Fruit fly (Drosophila melanogaster) whole organism, embryonic: ENCODE data around the gene Gnmt.

ENCODE experiments used
- Ada2b ChIP-seq: fragments of 200-800 bp; sonication (Bioruptor generic); IDR thresholded peaks from 2 replicates; pipeline ENCODE4 v1.3.6; 2022; ENCODE audit warnings: missing biosample characterization, missing genetic modification characterization
- BtbVII ChIP-seq: fragments of 200-800 bp; sonication (Bioruptor generic); optimal IDR thresholded peaks from 3 replicates; lab custom pipeline; 2017; ENCODE audit warnings: missing biosample characterization, mild to moderate bottlenecking, missing genetic modification characterization
- CG10267 ChIP-seq: fragments of 200-800 bp; sonication (Bioruptor generic); optimal IDR thresholded peaks from 2 replicates; lab custom pipeline; 2018; ENCODE audit warnings: missing biosample characterization, mild to moderate bottlenecking, missing genetic modification characterization, moderate library complexity
- CG11695 ChIP-seq: fragments of 200-800 bp; sonication (Bioruptor generic); IDR thresholded peaks from 3 replicates; pipeline ENCODE4 v1.3.6; 2022; ENCODE audit warnings: missing biosample characterization, missing genetic modification characterization
- CG11723 ChIP-seq: fragments of 200-800 bp; sonication (Bioruptor generic); optimal IDR thresholded peaks from 2 replicates; lab custom pipeline; 2017; ENCODE audit warnings: missing biosample characterization, mild to moderate bottlenecking, missing genetic modification characterization
- CG12104 ChIP-seq: fragments of 200-800 bp; sonication (Bioruptor generic); optimal IDR thresholded peaks from 3 replicates; lab custom pipeline; 2016; ENCODE audit warnings: missing biosample characterization, missing genetic modification characterization
- CG12659 ChIP-seq: fragments of 200-800 bp; sonication (Bioruptor generic); optimal IDR thresholded peaks from 3 replicates; lab custom pipeline; 2017; ENCODE audit warnings: mild to moderate bottlenecking, missing biosample characterization, missing genetic modification reagents, missing genetic modification characterization
- CG12744 ChIP-seq: fragments of 200-800 bp; sonication (Bioruptor generic); optimal IDR thresholded peaks from 2 replicates; lab custom pipeline; 2016; ENCODE audit warnings: missing biosample characterization, missing genetic modification characterization
- CG14014 ChIP-seq: fragments of 200-800 bp; sonication (Bioruptor generic); IDR thresholded peaks from 2 replicates; pipeline ENCODE4 v1.3.6; 2022; ENCODE audit warnings: missing biosample characterization, missing genetic modification characterization
- CG15073 ChIP-seq: fragments of 200-800 bp; sonication (Bioruptor generic); optimal IDR thresholded peaks from 2 replicates; lab custom pipeline; 2016; ENCODE audit warnings: missing biosample characterization, missing genetic modification characterization
- CG15601 ChIP-seq: fragments of 200-800 bp; sonication (Bioruptor generic); optimal IDR thresholded peaks from 3 replicates; lab custom pipeline; 2019; ENCODE audit warnings: missing biosample characterization, mild to moderate bottlenecking, missing genetic modification characterization, moderate library complexity
- CG17359 ChIP-seq: fragments of 200-800 bp; sonication (Bioruptor generic); optimal IDR thresholded peaks from 3 replicates; lab custom pipeline; 2018; ENCODE audit warnings: missing biosample characterization, mild to moderate bottlenecking, missing genetic modification characterization, moderate library complexity
- CG18011 ChIP-seq: fragments of 200-800 bp; sonication (Bioruptor generic); optimal IDR thresholded peaks from 2 replicates; lab custom pipeline; 2017; ENCODE audit warnings: missing biosample characterization, missing genetic modification characterization, mild to moderate bottlenecking, moderate library complexity, missing genotype
- CG18262 ChIP-seq: fragments of 200-800 bp; optimal IDR thresholded peaks from 3 replicates; lab custom pipeline; 2019; ENCODE audit warnings: missing biosample characterization, mild to moderate bottlenecking, missing genetic modification characterization, moderate library complexity
- CG30020 ChIP-seq: fragments of 200-800 bp; optimal IDR thresholded peaks from 2 replicates; lab custom pipeline; 2019; ENCODE audit warnings: missing biosample characterization, mild to moderate bottlenecking, missing genetic modification characterization, moderate library complexity
- CG32772 ChIP-seq: fragments of 200-800 bp; sonication (Bioruptor generic); IDR thresholded peaks from 2 replicates; pipeline ENCODE4 v1.3.6; 2022; ENCODE audit warnings: missing biosample characterization, missing genetic modification characterization
- CG3281 ChIP-seq: fragments of 200-800 bp; sonication (Bioruptor generic); optimal IDR thresholded peaks from 3 replicates; lab custom pipeline; 2017; ENCODE audit warnings: missing biosample characterization, mild to moderate bottlenecking, missing genetic modification characterization
- CG4617 ChIP-seq: fragments of 200-800 bp; sonication (Bioruptor generic); optimal IDR thresholded peaks from 3 replicates; lab custom pipeline; 2016; ENCODE audit warnings: missing biosample characterization, missing genetic modification characterization, borderline replicate concordance
- CG4707 ChIP-seq: fragments of 200-800 bp; sonication (Bioruptor generic); optimal IDR thresholded peaks from 2 replicates; lab custom pipeline; 2018; ENCODE audit warnings: missing biosample characterization, mild to moderate bottlenecking, missing genetic modification characterization, moderate library complexity
- CG6175 ChIP-seq: fragments of 200-800 bp; sonication (Bioruptor generic); IDR thresholded peaks from 3 replicates; pipeline ENCODE4 v1.3.6; 2022; ENCODE audit warnings: missing biosample characterization, missing genetic modification characterization
- CG6272 ChIP-seq: fragments of 200-800 bp; sonication (Bioruptor generic); IDR thresholded peaks from 2 replicates; pipeline ENCODE4 v1.3.6; 2022; ENCODE audit warnings: missing biosample characterization, missing genetic modification characterization
- CG6813 ChIP-seq: fragments of 200-800 bp; sonication (Bioruptor generic); optimal IDR thresholded peaks from 2 replicates; lab custom pipeline; 2017; ENCODE audit warnings: missing biosample characterization, missing genetic modification characterization, mild to moderate bottlenecking, moderate library complexity, missing genetic modification reagents
- CG7786 ChIP-seq: fragments of 200-800 bp; sonication (Bioruptor generic); optimal IDR thresholded peaks from 2 replicates; lab custom pipeline; 2016; ENCODE audit warnings: missing biosample characterization, missing genetic modification characterization
- CG9437 ChIP-seq: fragments of 200-800 bp; sonication (Bioruptor generic); optimal IDR thresholded peaks from 2 replicates; lab custom pipeline; 2018; ENCODE audit warnings: missing biosample characterization, mild to moderate bottlenecking, missing genetic modification characterization
- CG9609 ChIP-seq: fragments of 200-800 bp; sonication (Bioruptor generic); optimal IDR thresholded peaks from 3 replicates; lab custom pipeline; 2016; ENCODE audit warnings: missing biosample characterization, missing genetic modification characterization
- CkIIα-i1 ChIP-seq: fragments of 200-800 bp; sonication (Bioruptor generic); IDR thresholded peaks from 2 replicates; pipeline ENCODE4 v1.3.6; 2022; ENCODE audit warnings: missing biosample characterization, missing genetic modification characterization
- D19A ChIP-seq: fragments of 200-800 bp; optimal IDR thresholded peaks from 3 replicates; lab custom pipeline; 2019; ENCODE audit warnings: missing biosample characterization, mild to moderate bottlenecking, missing genetic modification characterization, moderate library complexity
- Ets97D ChIP-seq: fragments of 200-800 bp; sonication (Bioruptor generic); optimal IDR thresholded peaks from 3 replicates; lab custom pipeline; 2016; ENCODE audit warnings: missing biosample characterization, missing genetic modification characterization
- Mrtf ChIP-seq: fragments of 200-800 bp; sonication (Bioruptor generic); IDR thresholded peaks from 3 replicates; pipeline ENCODE4 v1.3.6; 2022; ENCODE audit warnings: missing biosample characterization, missing genetic modification characterization
- NC2β ChIP-seq: fragments of 200-800 bp; sonication (Bioruptor generic); optimal IDR thresholded peaks from 2 replicates; lab custom pipeline; 2016; ENCODE audit warnings: missing biosample characterization, missing genetic modification characterization
- Ptx1 ChIP-seq: fragments of 200-800 bp; sonication (Bioruptor generic); IDR thresholded peaks from 2 replicates; pipeline ENCODE4 v1.3.6; 2022; ENCODE audit warnings: missing biosample characterization, missing genetic modification characterization
- Rfx ChIP-seq: fragments of 200-800 bp; sonication (Bioruptor generic); IDR thresholded peaks from 2 replicates; pipeline ENCODE4 v1.3.6; 2022; ENCODE audit warnings: missing biosample characterization, missing genetic modification characterization
- Sox102F ChIP-seq: fragments of 200-800 bp; sonication (Bioruptor generic); optimal IDR thresholded peaks from 2 replicates; lab custom pipeline; 2018; ENCODE audit warnings: missing biosample characterization, mild to moderate bottlenecking, missing genetic modification characterization, moderate library complexity
- YL-1 ChIP-seq: fragments of 200-800 bp; sonication (Bioruptor generic); optimal IDR thresholded peaks from 3 replicates; lab custom pipeline; 2017; ENCODE audit warnings: missing biosample characterization, mild to moderate bottlenecking, missing genetic modification characterization
- az2 ChIP-seq: fragments of 200-800 bp; sonication (Bioruptor generic); optimal IDR thresholded peaks from 3 replicates; lab custom pipeline; 2016; ENCODE audit warnings: missing biosample characterization, missing genetic modification characterization
- btn ChIP-seq: fragments of 200-800 bp; sonication (Bioruptor generic); optimal IDR thresholded peaks from 2 replicates; lab custom pipeline; 2016; ENCODE audit warnings: missing biosample characterization, missing genetic modification characterization
- dan ChIP-seq: fragments of 200-800 bp; sonication (Bioruptor generic); IDR thresholded peaks from 2 replicates; pipeline ENCODE4 v1.3.6; 2022; ENCODE audit warnings: missing biosample characterization, missing genetic modification characterization
- disco-r ChIP-seq: fragments of 200-800 bp; sonication (Bioruptor generic); optimal IDR thresholded peaks from 2 replicates; lab custom pipeline; 2016; ENCODE audit warnings: missing biosample characterization, missing genetic modification characterization
- dmrt99B ChIP-seq: fragments of 200-800 bp; sonication (Bioruptor generic); optimal IDR thresholded peaks from 2 replicates; lab custom pipeline; 2018; ENCODE audit warnings: missing biosample characterization, mild to moderate bottlenecking, missing genetic modification characterization, moderate library complexity
- h ChIP-seq: fragments of >200 bp; optimal IDR thresholded peaks from 2 replicates; lab custom pipeline; 2017
- ham ChIP-seq: fragments of 200-800 bp; sonication (Bioruptor generic); IDR thresholded peaks from 2 replicates; pipeline ENCODE4 v1.3.6; 2022; ENCODE audit warnings: missing biosample characterization, missing genetic modification characterization
- luna ChIP-seq: fragments of 200-800 bp; sonication (Bioruptor generic); optimal IDR thresholded peaks from 2 replicates; lab custom pipeline; 2016; ENCODE audit warnings: missing biosample characterization, missing genetic modification characterization
- org-1 ChIP-seq: fragments of 200-800 bp; sonication (Bioruptor generic); optimal IDR thresholded peaks from 2 replicates; lab custom pipeline; 2017; ENCODE audit warnings: missing biosample characterization, missing genetic modification characterization
- peb ChIP-seq: fragments of 200-800 bp; sonication (Bioruptor generic); IDR thresholded peaks from 2 replicates; pipeline ENCODE4 v1.3.6; 2022; ENCODE audit warnings: missing biosample characterization, missing genetic modification characterization
- pita ChIP-seq: fragments of 200-800 bp; sonication (Bioruptor generic); optimal IDR thresholded peaks from 2 replicates; lab custom pipeline; 2017; ENCODE audit warnings: missing biosample characterization, mild to moderate bottlenecking, missing genetic modification characterization
- pnt ChIP-seq: fragments of 200-800 bp; sonication (Bioruptor generic); optimal IDR thresholded peaks from 3 replicates; lab custom pipeline; 2016; ENCODE audit warnings: missing biosample characterization, missing genetic modification characterization
- ro ChIP-seq: fragments of 200-800 bp; sonication (Bioruptor generic); IDR thresholded peaks from 2 replicates; pipeline ENCODE4 v1.3.6; 2022; ENCODE audit warnings: missing biosample characterization, missing genetic modification characterization
- slou ChIP-seq: fragments of 200-800 bp; sonication (Bioruptor generic); optimal IDR thresholded peaks from 3 replicates; lab custom pipeline; 2016; ENCODE audit warnings: missing biosample characterization, missing genetic modification characterization
- sob ChIP-seq: fragments of 200-800 bp; sonication (Bioruptor generic); IDR thresholded peaks from 2 replicates; pipeline ENCODE4 v1.3.6; 2022; ENCODE audit warnings: missing biosample characterization, missing genetic modification characterization
- tgo ChIP-seq: fragments of 200-800 bp; sonication (Bioruptor generic); IDR thresholded peaks from 3 replicates; pipeline ENCODE4 v1.3.6; 2022; ENCODE audit warnings: missing biosample characterization, missing genetic modification characterization

Gnmt gene

DNA sequence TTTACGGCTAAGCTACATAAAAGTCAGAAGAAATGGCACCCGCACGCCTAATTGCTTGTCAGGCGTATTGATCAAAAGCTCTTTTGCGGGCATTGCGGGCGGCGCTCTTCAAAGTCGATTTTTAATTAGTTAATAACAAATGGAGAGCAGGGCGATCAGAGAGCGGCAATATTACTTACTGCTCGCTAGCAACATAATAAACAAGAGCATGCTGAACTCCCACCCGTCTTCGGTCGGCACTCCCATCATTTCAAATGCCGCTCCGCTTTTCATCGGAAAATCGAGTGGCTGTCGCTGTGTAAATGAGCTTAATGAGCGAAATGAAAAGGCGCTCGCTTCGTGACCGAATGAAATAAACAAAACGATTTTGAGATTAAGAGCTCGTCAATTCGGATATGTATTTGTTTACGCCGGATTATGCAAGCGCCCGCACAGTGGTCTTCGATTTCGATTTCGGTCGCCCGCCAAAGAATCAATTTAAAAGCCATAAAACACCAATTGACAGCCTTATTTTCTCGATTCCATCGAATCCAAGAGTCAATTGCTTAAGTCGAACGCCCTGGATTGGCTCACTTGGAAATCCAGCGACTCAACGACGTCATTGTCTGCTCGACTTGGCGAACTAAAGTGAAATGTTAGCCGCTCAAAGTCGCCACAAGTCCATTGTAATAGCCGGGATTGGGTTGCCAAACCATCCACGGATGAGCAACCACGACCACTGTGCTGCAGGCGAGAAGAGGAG is 20.7 kb upstream of the Gnmt start (continued):
- TF ChIP-seq CG10267 (tag; lab: Kevin White, UChicago), result peak; percentile 42
- TF ChIP-seq org-1, result peak; percentile 88
- TF ChIP-seq Mrtf (GFP tag; lab: Robert Waterston, UW), result peak; percentile 74
- TF ChIP-seq CG4617 (GFP tag; lab: Kevin White, UChicago), result peak; percentile 39
- peak; percentile 54; the same call in 1 of the 2 replicates for TF ChIP-seq ro (GFP tag; lab: Robert Waterston, UW)
- TF ChIP-seq CG3281 (GFP tag; lab: Kevin White, UChicago), result peak; percentile 81
- peak; percentile 45 for TF ChIP-seq btn (GFP tag; lab: Kevin White, UChicago)
- peak; percentile 32 for TF ChIP-seq CG15073 (GFP tag; lab: Kevin White, UChicago)
- TF ChIP-seq CG7786 (GFP tag; lab: Kevin White, UChicago), result peak; percentile 84
- TF ChIP-seq CG12744 (GFP tag; lab: Kevin White, UChicago), result peak; percentile 65
- no peak for TF ChIP-seq pita (GFP tag; lab: Kevin White, UChicago)
- TF ChIP-seq CG4707, result peak; percentile 69
- TF ChIP-seq CG6813 (GFP tag; lab: Kevin White, UChicago), result peak; percentile 65
- TF ChIP-seq CG9437 (GFP tag; lab: Kevin White, UChicago), result peak; percentile 84
- TF ChIP-seq NC2β, result peak; percentile 66
- TF ChIP-seq ham (GFP tag; lab: Robert Waterston, UW), result peak; percentile 61; the same call in 1 of the 2 replicates
- TF ChIP-seq CG15601 (tag; lab: Kevin White, UChicago), result peak; percentile 69
- TF ChIP-seq CG12104 (GFP tag; lab: Kevin White, UChicago), result peak; percentile 61
- peak; percentile 95 for TF ChIP-seq Sox102F (GFP tag; lab: Kevin White, UChicago)
- peak; percentile 47 for TF ChIP-seq luna (GFP tag; lab: Kevin White, UChicago)
- peak; percentile 63 for TF ChIP-seq disco-r (GFP tag; lab: Kevin White, UChicago)
- TF ChIP-seq CG9609 (GFP tag; lab: Kevin White, UChicago), result peak; percentile 84
- TF ChIP-seq CG17359 (tag; lab: Kevin White, UChicago), result peak; percentile 83
- TF ChIP-seq CG6272 (GFP tag; lab: Robert Waterston, UW), result peak; percentile 71
- peak; percentile 77 for TF ChIP-seq Ada2b
- peak; percentile 80 for TF ChIP-seq CG14014 (GFP tag; lab: Robert Waterston, UW)
- peak; percentile 31 for TF ChIP-seq Ets97D (GFP tag; lab: Kevin White, UChicago)
- TF ChIP-seq Rfx (GFP tag; lab: Robert Waterston, UW), result peak; percentile 83
- peak; percentile 94 for TF ChIP-seq dmrt99B
- no peak for TF ChIP-seq CkIIα-i1 (GFP tag; lab: Robert Waterston, UW)
- peak; percentile 8; the same call in 1 of the 3 replicates for TF ChIP-seq CG6175
- no peak for TF ChIP-seq CG30020
- peak; percentile 60 for TF ChIP-seq CG18011 (GFP tag; lab: Kevin White, UChicago)
- TF ChIP-seq peb, result peak; percentile 54; the same call in 1 of the 2 replicates
- TF ChIP-seq YL-1, result peak; percentile 62
- no peak for TF ChIP-seq dan (GFP tag; lab: Robert Waterston, UW)
- peak; percentile 90 for TF ChIP-seq CG12659 (GFP tag; lab: Kevin White, UChicago)
- peak; percentile 82 for TF ChIP-seq tgo (GFP tag; lab: Robert Waterston, UW)
- peak; percentile 62 for TF ChIP-seq BtbVII (GFP tag; lab: Kevin White, UChicago)
- peak; percentile 68 for TF ChIP-seq D19A (tag; lab: Kevin White, UChicago)
- TF ChIP-seq pnt (GFP tag; lab: Kevin White, UChicago), result peak; percentile 78
- peak; percentile 85 for TF ChIP-seq CG11723 (GFP tag; lab: Kevin White, UChicago)
- peak; percentile 17 for TF ChIP-seq slou (GFP tag; lab: Kevin White, UChicago)
- peak; percentile 82 for TF ChIP-seq CG18262
- TF ChIP-seq Ptx1, result peak; percentile 91
- TF ChIP-seq az2, result peak; percentile 75
- TF ChIP-seq CG11695, result peak; percentile 85; the same call in 2 of the 3 replicates
- peak; percentile 66; the same call in 1 of the 2 replicates for TF ChIP-seq sob (GFP tag; lab: Robert Waterston, UW)
- TF ChIP-seq CG32772, result peak; percentile 63
- TF ChIP-seq h (lab: Kevin White, UChicago), result no peak
